Fruit fly (Drosophila melanogaster) whole organism, embryonic: ENCODE data around the gene Vajk1.
A peak's percentile ranks its signal among the peaks of the same experiment; 100 is the strongest.

Experiments used
- Ada2b ChIP-seq: fragments of 200-800 bp; sonication (Bioruptor generic); IDR thresholded peaks from 2 replicates; pipeline ENCODE4 v1.3.6; 2022; ENCODE audit warnings: missing biosample characterization, missing genetic modification characterization
- Asciz ChIP-seq: fragments of 200-800 bp; sonication (Bioruptor generic); optimal IDR thresholded peaks from 2 replicates; lab custom pipeline; 2017; ENCODE audit warnings: missing biosample characterization, mild to moderate bottlenecking, missing genetic modification characterization, missing genetic modification reagents
- CG10543 ChIP-seq: fragments of 200-800 bp; sonication (Bioruptor generic); optimal IDR thresholded peaks from 3 replicates; lab custom pipeline; 2017; ENCODE audit warnings: missing biosample characterization, mild to moderate bottlenecking, missing genetic modification characterization, moderate library complexity
- CG10979 ChIP-seq: fragments of 200-800 bp; sonication (Bioruptor generic); optimal IDR thresholded peaks from 2 replicates; lab custom pipeline; 2018; ENCODE audit warnings: missing biosample characterization, mild to moderate bottlenecking, missing genetic modification characterization, moderate library complexity
- CG11247 ChIP-seq: fragments of 200-800 bp; sonication (Bioruptor generic); IDR thresholded peaks from 2 replicates; pipeline ENCODE4 v1.3.6; 2022; ENCODE audit warnings: missing biosample characterization, missing genetic modification characterization
- CG14441 ChIP-seq: fragments of 200-800 bp; sonication (Bioruptor generic); IDR thresholded peaks from 2 replicates; pipeline ENCODE4 v1.3.6; 2022; ENCODE audit warnings: missing biosample characterization, missing genetic modification characterization
- CG15696 ChIP-seq: fragments of 200-800 bp; sonication (Bioruptor generic); optimal IDR thresholded peaks from 2 replicates; lab custom pipeline; 2019; ENCODE audit warnings: missing biosample characterization, mild to moderate bottlenecking, missing genetic modification characterization, moderate library complexity
- CG30403 ChIP-seq: fragments of 200-800 bp; sonication (Bioruptor generic); optimal IDR thresholded peaks from 3 replicates; lab custom pipeline; 2016; ENCODE audit warnings: missing biosample characterization, missing genetic modification characterization
- CG31441 ChIP-seq: fragments of 200-800 bp; sonication (Bioruptor generic); IDR thresholded peaks from 2 replicates; pipeline ENCODE4 v1.3.6; 2022; ENCODE audit warnings: missing biosample characterization, missing genetic modification characterization
- CG4328 ChIP-seq: fragments of 200-800 bp; sonication (Bioruptor generic); optimal IDR thresholded peaks from 3 replicates; lab custom pipeline; 2017; ENCODE audit warnings: missing biosample characterization, missing genetic modification reagents, missing genetic modification characterization
- CG4820 ChIP-seq: fragments of 200-800 bp; sonication (Bioruptor generic); optimal IDR thresholded peaks from 3 replicates; lab custom pipeline; 2016; ENCODE audit warnings: missing biosample characterization, missing genetic modification characterization
- CG6689 ChIP-seq: fragments of 200-800 bp; sonication (Bioruptor generic); IDR thresholded peaks from 2 replicates; pipeline ENCODE4 v1.3.6; 2022; ENCODE audit warnings: missing biosample characterization, missing genetic modification characterization
- CG7839 ChIP-seq: fragments of 200-800 bp; sonication (Bioruptor generic); optimal IDR thresholded peaks from 3 replicates; lab custom pipeline; 2018; ENCODE audit warnings: missing biosample characterization, mild to moderate bottlenecking, missing genetic modification characterization, moderate library complexity
- CG9817 ChIP-seq: fragments of 200-800 bp; sonication (Bioruptor generic); optimal IDR thresholded peaks from 2 replicates; lab custom pipeline; 2018; ENCODE audit warnings: missing biosample characterization, mild to moderate bottlenecking, missing genetic modification characterization, moderate library complexity
- Dek ChIP-seq: fragments of 200-800 bp; sonication (Bioruptor generic); optimal IDR thresholded peaks from 3 replicates; lab custom pipeline; 2019; ENCODE audit warnings: missing biosample characterization, mild to moderate bottlenecking, missing genetic modification characterization, moderate library complexity
- E2f1 ChIP-seq: fragments of 200-800 bp; sonication (Bioruptor generic); IDR thresholded peaks from 2 replicates; pipeline ENCODE4 v1.3.6; 2022; ENCODE audit warnings: missing biosample characterization, missing genetic modification characterization
- E2f2 ChIP-seq: fragments of 200-800 bp; sonication (Bioruptor generic); IDR thresholded peaks from 2 replicates; pipeline ENCODE4 v1.3.6; 2022; ENCODE audit warnings: missing biosample characterization, missing genetic modification characterization
- HLH3B ChIP-seq: fragments of 200-800 bp; sonication (Bioruptor generic); IDR thresholded peaks from 2 replicates; pipeline ENCODE4 v1.3.6; 2022; ENCODE audit warnings: missing biosample characterization, missing genetic modification characterization
- Hand ChIP-seq: fragments of 200-800 bp; sonication (Bioruptor generic); optimal IDR thresholded peaks from 2 replicates; lab custom pipeline; 2017; ENCODE audit warnings: mild to moderate bottlenecking, missing biosample characterization, missing genetic modification reagents, missing genetic modification characterization
- Pdp1 ChIP-seq, 2 experiments: fragments of 200-800 bp; sonication (Bioruptor generic); optimal IDR thresholded peaks; 3 replicates each; lab custom pipeline; 2016; ENCODE audit warnings: missing biosample characterization in 2 of 2, missing genetic modification characterization in 2 of 2, mild to moderate bottlenecking in 1 of 2, moderate library complexity in 1 of 2
- Ptx1 ChIP-seq: fragments of 200-800 bp; sonication (Bioruptor generic); IDR thresholded peaks from 2 replicates; pipeline ENCODE4 v1.3.6; 2022; ENCODE audit warnings: missing biosample characterization, missing genetic modification characterization
- Rfx ChIP-seq: fragments of 200-800 bp; sonication (Bioruptor generic); IDR thresholded peaks from 2 replicates; pipeline ENCODE4 v1.3.6; 2022; ENCODE audit warnings: missing biosample characterization, missing genetic modification characterization
- Sox100B ChIP-seq: fragments of 200-800 bp; sonication (Bioruptor generic); optimal IDR thresholded peaks from 3 replicates; lab custom pipeline; 2018; ENCODE audit warnings: missing biosample characterization, mild to moderate bottlenecking, missing genetic modification characterization
- Trl ChIP-seq, 3 experiments: fragments of >200 bp in 2 of 3; fragments of 200-800 bp in 1 of 3; sonication (Bioruptor generic) in 1 of 3; optimal IDR thresholded peaks; 2 replicates in 1 of 3; 3 replicates in 2 of 3; lab custom pipeline; 2016 to 2017; ENCODE audit warnings: missing biosample characterization in 1 of 3, missing genetic modification characterization in 1 of 3
- Vsx1 ChIP-seq: fragments of 200-800 bp; sonication (Bioruptor generic); optimal IDR thresholded peaks from 2 replicates; lab custom pipeline; 2017; ENCODE audit warnings: missing biosample characterization, mild to moderate bottlenecking, missing genetic modification characterization, missing genetic modification reagents
- bsh ChIP-seq, 2 experiments: fragments of 200-800 bp; sonication (Bioruptor generic); optimal IDR thresholded peaks; 2 replicates each; lab custom pipeline; 2017 to 2018; ENCODE audit warnings: mild to moderate bottlenecking in 2 of 2, missing biosample characterization in 2 of 2, missing genetic modification characterization in 2 of 2, moderate library complexity in 1 of 2
- cas ChIP-seq: fragments of 200-800 bp; sonication (Bioruptor generic); IDR thresholded peaks from 2 replicates; pipeline ENCODE4 v1.3.6; 2022; ENCODE audit warnings: missing biosample characterization, missing genetic modification characterization
- chinmo ChIP-seq: fragments of 200-800 bp; sonication (Bioruptor generic); IDR thresholded peaks from 4 replicates; pipeline ENCODE4 v1.3.6; 2022; ENCODE audit warnings: missing biosample characterization, missing genetic modification characterization; ENCODE audit not compliant: partially characterized antibody
- chm ChIP-seq: fragments of 200-800 bp; sonication (Bioruptor generic); IDR thresholded peaks from 2 replicates; pipeline ENCODE4 v1.3.6; 2022; ENCODE audit warnings: missing biosample characterization, missing genetic modification characterization
- dmrt99B ChIP-seq: fragments of 200-800 bp; sonication (Bioruptor generic); optimal IDR thresholded peaks from 2 replicates; lab custom pipeline; 2018; ENCODE audit warnings: missing biosample characterization, mild to moderate bottlenecking, missing genetic modification characterization, moderate library complexity
- dysf ChIP-seq: fragments of 200-800 bp; sonication (Bioruptor generic); IDR thresholded peaks from 3 replicates; pipeline ENCODE4 v1.3.6; 2022; ENCODE audit warnings: missing biosample characterization, missing genetic modification characterization
- exex ChIP-seq: fragments of 200-800 bp; sonication (Bioruptor generic); optimal IDR thresholded peaks from 4 replicates; lab custom pipeline; 2018; ENCODE audit warnings: missing biosample characterization, mild to moderate bottlenecking, missing genetic modification characterization, moderate library complexity
- gem ChIP-seq: fragments of 200-800 bp; sonication (Bioruptor generic); optimal IDR thresholded peaks from 2 replicates; lab custom pipeline; 2019; ENCODE audit warnings: missing biosample characterization, mild to moderate bottlenecking, missing genetic modification characterization, moderate library complexity
- gro ChIP-seq: fragments of 200-800 bp; sonication (Bioruptor generic); optimal IDR thresholded peaks from 2 replicates; lab custom pipeline; 2016; ENCODE audit warnings: missing biosample characterization, missing genetic modification characterization
- her ChIP-seq: fragments of 200-800 bp; sonication (Bioruptor generic); optimal IDR thresholded peaks from 2 replicates; lab custom pipeline; 2016; ENCODE audit warnings: missing biosample characterization, missing genetic modification characterization
- kni ChIP-seq: fragments of 200-800 bp; sonication (Bioruptor generic); optimal IDR thresholded peaks from 3 replicates; lab custom pipeline; 2017; ENCODE audit warnings: mild to moderate bottlenecking, missing biosample characterization, missing genetic modification reagents, missing genetic modification characterization
- nmo ChIP-seq: fragments of 200-800 bp; sonication (Bioruptor generic); optimal IDR thresholded peaks from 2 replicates; lab custom pipeline; 2018; ENCODE audit warnings: missing biosample characterization, mild to moderate bottlenecking, missing genetic modification characterization, moderate library complexity
- oc ChIP-seq: fragments of 200-800 bp; sonication (Bioruptor generic); optimal IDR thresholded peaks from 2 replicates; lab custom pipeline; 2018; ENCODE audit warnings: missing biosample characterization, mild to moderate bottlenecking, missing genetic modification characterization, moderate library complexity
- onecut ChIP-seq: fragments of 200-800 bp; sonication (Bioruptor generic); IDR thresholded peaks from 2 replicates; pipeline ENCODE4 v1.3.6; 2022; ENCODE audit warnings: missing biosample characterization, missing genetic modification characterization
- slbo ChIP-seq: fragments of 200-800 bp; sonication (Bioruptor generic); IDR thresholded peaks from 2 replicates; pipeline ENCODE4 v1.3.6; 2022; ENCODE audit warnings: missing biosample characterization, missing genetic modification characterization
- tgo ChIP-seq: fragments of 200-800 bp; sonication (Bioruptor generic); IDR thresholded peaks from 3 replicates; pipeline ENCODE4 v1.3.6; 2022; ENCODE audit warnings: missing biosample characterization, missing genetic modification characterization
- toy ChIP-seq: fragments of 200-800 bp; sonication (Bioruptor generic); IDR thresholded peaks from 2 replicates; pipeline ENCODE4 v1.3.6; 2022; ENCODE audit warnings: missing biosample characterization, missing genetic modification characterization
- wdn ChIP-seq: fragments of 200-800 bp; sonication (Bioruptor generic); IDR thresholded peaks from 2 replicates; pipeline ENCODE4 v1.3.6; 2022; ENCODE audit warnings: missing biosample characterization, missing genetic modification characterization
- yki ChIP-seq: fragments of >200 bp; optimal IDR thresholded peaks from 3 replicates; lab custom pipeline; 2018
- z ChIP-seq: fragments of 200-800 bp; sonication (Bioruptor generic); IDR thresholded peaks from 3 replicates; pipeline ENCODE4 v1.3.6; 2022; ENCODE audit warnings: missing biosample characterization, missing genetic modification characterization
- zfh1 ChIP-seq: fragments of 200-800 bp; sonication (Bioruptor generic); IDR thresholded peaks from 3 replicates; pipeline ENCODE4 v1.3.6; 2022; ENCODE audit warnings: missing biosample characterization, missing genetic modification characterization
- zfh2 ChIP-seq: fragments of 200-800 bp; sonication (Bioruptor generic); optimal IDR thresholded peaks from 2 replicates; lab custom pipeline; 2016; ENCODE audit warnings: missing biosample characterization, missing genetic modification characterization

Gene Vajk1

DNA sequence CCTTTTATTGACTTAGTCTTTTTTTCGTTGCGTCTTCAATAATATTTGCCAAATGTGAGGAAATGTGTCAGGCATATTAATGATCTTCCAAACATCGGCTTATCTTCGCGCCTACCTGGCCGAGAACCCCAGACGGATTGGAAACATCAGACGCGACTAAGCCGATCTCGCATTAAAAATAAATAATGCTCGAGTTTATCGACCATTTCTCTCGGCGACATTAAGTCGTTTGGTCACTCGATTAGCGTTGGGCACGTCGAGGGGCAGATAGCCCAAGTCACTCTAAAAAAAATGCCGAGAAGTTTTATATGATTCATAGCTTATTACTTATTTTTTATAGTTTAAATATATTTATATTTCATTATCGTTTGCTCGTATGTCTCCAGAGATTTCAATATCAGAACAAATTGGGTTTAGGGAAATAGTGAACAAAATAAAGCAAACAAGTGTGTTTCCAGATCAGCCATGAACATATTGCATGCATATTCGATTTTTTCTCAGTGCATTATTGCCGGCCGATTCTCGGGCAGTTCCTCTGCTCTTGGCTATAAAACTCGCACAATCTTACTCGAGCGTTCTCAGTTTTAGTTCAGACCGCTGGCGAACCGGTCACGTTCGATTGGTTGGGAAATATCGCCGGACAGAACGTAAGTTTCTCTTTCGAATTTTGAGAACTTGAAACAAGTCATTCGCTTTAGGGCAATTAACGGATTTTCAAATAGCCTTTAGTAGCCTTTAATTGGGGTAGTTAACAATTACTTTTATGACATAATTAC, 18.1 kb downstream of the Vajk1 start, which contains the start of gene Ance:
TSS of gene Ance (plus strand) at position 574 of the 776 bp plus-strand sequence.
- 0 out of 2 replicates have a peak, but pooled peaks have one; percentile 28 for TF ChIP-seq E2f1 (GFP tag; lab: Robert Waterston, UW)
- peak; percentile 40; the same call in 1 of the 3 replicates for TF ChIP-seq tgo (GFP tag; lab: Robert Waterston, UW)
- TF ChIP-seq Pdp1 (GFP tag; optimal IDR thresholded peaks at IDR 0.05; lab: Kevin White, UChicago), result peak in 1 of 2 experiments; percentile 0
- peak; percentile 50 for TF ChIP-seq CG9817 (tag; lab: Kevin White, UChicago)
- 0 out of 2 replicates have a peak, but pooled peaks have one; percentile 15 for TF ChIP-seq CG31441 (GFP tag; lab: Robert Waterston, UW)
- peak; percentile 56 for TF ChIP-seq gro (GFP tag; lab: Kevin White, UChicago)
- TF ChIP-seq Ada2b (GFP tag; lab: Robert Waterston, UW), result 0 out of 2 replicates have a peak, but pooled peaks have one; percentile 31
- TF ChIP-seq chinmo, result 0 out of 4 replicates have a peak, but pooled peaks have one; percentile 19
- peak; percentile 13 for TF ChIP-seq CG30403 (GFP tag; lab: Kevin White, UChicago)
- peak; percentile 54; the same call in 1 of the 2 replicates for TF ChIP-seq Ptx1 (GFP tag; lab: Robert Waterston, UW)
- TF ChIP-seq z (GFP tag; lab: Robert Waterston, UW), result no peak
- peak; percentile 99 for TF ChIP-seq exex (tag; lab: Kevin White, UChicago)
- 0 out of 2 replicates have a peak, but pooled peaks have one; percentile 30 for TF ChIP-seq chm (GFP tag; lab: Robert Waterston, UW)
- no peak for TF ChIP-seq yki
- peak; percentile 18 for TF ChIP-seq Hand
- no peak for TF ChIP-seq Sox100B
- TF ChIP-seq Asciz (GFP tag; lab: Kevin White, UChicago), result no peak
- peak; percentile 73 for TF ChIP-seq nmo (GFP tag; lab: Kevin White, UChicago)
- TF ChIP-seq gem (tag; lab: Kevin White, UChicago), result peak; percentile 58
- peak; percentile 31; the same call in 1 of the 2 replicates for TF ChIP-seq CG14441
- TF ChIP-seq her, result peak; percentile 4
- TF ChIP-seq Rfx (GFP tag; lab: Robert Waterston, UW), result peak; percentile 78
- TF ChIP-seq toy (GFP tag; lab: Robert Waterston, UW), result 0 out of 2 replicates have a peak, but pooled peaks have one; percentile 9
- TF ChIP-seq kni (GFP tag; lab: Kevin White, UChicago), result peak; percentile 10
- peak; percentile 62 for TF ChIP-seq oc (tag; lab: Kevin White, UChicago)
- TF ChIP-seq E2f2 (GFP tag; lab: Robert Waterston, UW), result peak; percentile 14; the same call in 1 of the 2 replicates
- peak; percentile 66 for TF ChIP-seq CG11247 (GFP tag; lab: Robert Waterston, UW)
- 0 out of 2 replicates have a peak, but pooled peaks have one; percentile 10 for TF ChIP-seq HLH3B
- TF ChIP-seq Trl (optimal IDR thresholded peaks at IDR 0.05; lab: Kevin White, UChicago), result peak in 1 of 2 experiments; percentile 23
- TF ChIP-seq Trl (GFP tag; optimal IDR thresholded peaks at IDR 0.05; lab: Kevin White, UChicago), result no peak
- TF ChIP-seq Dek, result peak; percentile 30
- TF ChIP-seq wdn (GFP tag; lab: Robert Waterston, UW), result 0 out of 2 replicates have a peak, but pooled peaks have one; percentile 48
- TF ChIP-seq dysf (GFP tag; lab: Robert Waterston, UW), result peak; percentile 44; the same call in 2 of the 3 replicates
- peak; percentile 11 for TF ChIP-seq dmrt99B (tag; lab: Kevin White, UChicago)
- TF ChIP-seq Vsx1 (GFP tag; lab: Kevin White, UChicago), result peak; percentile 63
- TF ChIP-seq CG10979, result peak; percentile 50
- TF ChIP-seq CG10543, result peak; percentile 23
- TF ChIP-seq onecut (GFP tag; lab: Robert Waterston, UW), result 0 out of 2 replicates have a peak, but pooled peaks have one; percentile 15
- peak; percentile 69 for TF ChIP-seq slbo (GFP tag; lab: Robert Waterston, UW)
- TF ChIP-seq zfh2 (GFP tag; lab: Kevin White, UChicago), result peak; percentile 11
- peak; percentile 35 for TF ChIP-seq CG6689 (GFP tag; lab: Robert Waterston, UW)
- peak; percentile 62 for TF ChIP-seq zfh1 (GFP tag; lab: Robert Waterston, UW)
- peak; percentile 18 for TF ChIP-seq CG4820
- TF ChIP-seq CG4328 (GFP tag; lab: Kevin White, UChicago), result no peak
- TF ChIP-seq cas (GFP tag; lab: Robert Waterston, UW), result peak; percentile 59; the same call in 1 of the 2 replicates
- peak; percentile 18 for TF ChIP-seq CG15696 (tag; lab: Kevin White, UChicago)
- TF ChIP-seq bsh (GFP tag; optimal IDR thresholded peaks at IDR 0.05; lab: Kevin White, UChicago), result peak in 1 of 2 experiments; percentile 71
- TF ChIP-seq CG7839, result peak; percentile 77
